Fruit fly (Drosophila melanogaster) whole organism, embryonic: ENCODE results near the gene CG4465.

ENCODE experiments used
- Abd-B ChIP-seq: fragments of 200-800 bp; sonication (Bioruptor generic); optimal IDR thresholded peaks from 2 replicates; lab custom pipeline; 2018; ENCODE audit warnings: missing biosample characterization, mild to moderate bottlenecking, missing genetic modification characterization, moderate library complexity
- BEAF-32 ChIP-seq: fragments of 200-800 bp; sonication (Bioruptor generic); optimal IDR thresholded peaks from 3 replicates; lab custom pipeline; 2017; ENCODE audit warnings: missing biosample characterization, missing genetic modification characterization, mild to moderate bottlenecking, moderate library complexity, missing genetic modification reagents
- C15 ChIP-seq: fragments of 200-800 bp; sonication (Bioruptor generic); IDR thresholded peaks from 3 replicates; pipeline ENCODE4 v1.3.6; 2022; ENCODE audit warnings: missing biosample characterization, missing genetic modification characterization
- CG10366 ChIP-seq: fragments of 200-800 bp; sonication (Bioruptor generic); IDR thresholded peaks from 2 replicates; pipeline ENCODE4 v1.3.6; 2022; ENCODE audit warnings: missing biosample characterization, missing genetic modification characterization
- CG12155 ChIP-seq: fragments of 200-800 bp; sonication (Bioruptor generic); optimal IDR thresholded peaks from 3 replicates; lab custom pipeline; 2016; ENCODE audit warnings: missing biosample characterization, missing genetic modification characterization
- CG12659 ChIP-seq: fragments of 200-800 bp; sonication (Bioruptor generic); optimal IDR thresholded peaks from 3 replicates; lab custom pipeline; 2017; ENCODE audit warnings: mild to moderate bottlenecking, missing biosample characterization, missing genetic modification reagents, missing genetic modification characterization
- CG14441 ChIP-seq: fragments of 200-800 bp; sonication (Bioruptor generic); IDR thresholded peaks from 2 replicates; pipeline ENCODE4 v1.3.6; 2022; ENCODE audit warnings: missing biosample characterization, missing genetic modification characterization
- CG15479 ChIP-seq: fragments of 200-800 bp; sonication (Bioruptor generic); optimal IDR thresholded peaks from 3 replicates; lab custom pipeline; 2019; ENCODE audit warnings: missing biosample characterization, mild to moderate bottlenecking, missing genetic modification characterization, moderate library complexity
- CG15601 ChIP-seq: fragments of 200-800 bp; sonication (Bioruptor generic); optimal IDR thresholded peaks from 3 replicates; lab custom pipeline; 2019; ENCODE audit warnings: missing biosample characterization, mild to moderate bottlenecking, missing genetic modification characterization, moderate library complexity
- CG1603 ChIP-seq: fragments of 200-800 bp; sonication (Bioruptor generic); optimal IDR thresholded peaks from 2 replicates; lab custom pipeline; 2019; ENCODE audit warnings: missing biosample characterization, mild to moderate bottlenecking, missing genetic modification characterization, moderate library complexity
- CG2116 ChIP-seq: fragments of 200-800 bp; sonication (Bioruptor generic); optimal IDR thresholded peaks from 3 replicates; lab custom pipeline; 2018; ENCODE audit warnings: missing biosample characterization, mild to moderate bottlenecking, missing genetic modification characterization
- CG6765 ChIP-seq: fragments of 200-800 bp; sonication (Bioruptor generic); optimal IDR thresholded peaks from 3 replicates; lab custom pipeline; 2017; ENCODE audit warnings: missing biosample characterization, mild to moderate bottlenecking, missing genetic modification characterization
- CG7786 ChIP-seq: fragments of 200-800 bp; sonication (Bioruptor generic); optimal IDR thresholded peaks from 2 replicates; lab custom pipeline; 2016; ENCODE audit warnings: missing biosample characterization, missing genetic modification characterization
- CG7963 ChIP-seq: fragments of 200-800 bp; sonication (Bioruptor generic); IDR thresholded peaks from 3 replicates; pipeline ENCODE4 v1.3.6; 2022; ENCODE audit warnings: missing biosample characterization, missing genetic modification characterization; ENCODE audit not compliant: partially characterized antibody
- CG8765 ChIP-seq: fragments of 200-800 bp; sonication (Bioruptor generic); IDR thresholded peaks from 2 replicates; pipeline ENCODE4 v1.3.6; 2022; ENCODE audit warnings: missing biosample characterization, missing genetic modification characterization
- CG8924 ChIP-seq: fragments of 200-800 bp; optimal IDR thresholded peaks from 3 replicates; lab custom pipeline; 2019; ENCODE audit warnings: missing biosample characterization, mild to moderate bottlenecking, missing genetic modification characterization, moderate library complexity
- CG9876 ChIP-seq: fragments of 200-800 bp; sonication (Bioruptor generic); optimal IDR thresholded peaks from 2 replicates; lab custom pipeline; 2016; ENCODE audit warnings: missing biosample characterization, missing genetic modification characterization
- CHES-1-like ChIP-seq: fragments of 200-800 bp; sonication (Bioruptor generic); optimal IDR thresholded peaks from 2 replicates; lab custom pipeline; 2016; ENCODE audit warnings: missing biosample characterization, missing genetic modification characterization
- CoRest ChIP-seq: fragments of 200-800 bp; sonication (Bioruptor generic); optimal IDR thresholded peaks from 3 replicates; lab custom pipeline; 2018; ENCODE audit warnings: missing biosample characterization, mild to moderate bottlenecking, missing genetic modification characterization, moderate library complexity
- Hr3 ChIP-seq: fragments of 200-800 bp; sonication (Bioruptor generic); optimal IDR thresholded peaks from 3 replicates; lab custom pipeline; 2016; ENCODE audit warnings: missing biosample characterization, missing genetic modification characterization
- Hr51 ChIP-seq, 2 experiments: fragments of 200-800 bp; sonication (Bioruptor generic); optimal IDR thresholded peaks; 2 replicates in 1 of 2; 3 replicates in 1 of 2; lab custom pipeline; 2016 to 2018; ENCODE audit warnings: missing biosample characterization in 2 of 2, missing genetic modification characterization in 2 of 2, mild to moderate bottlenecking in 1 of 2, moderate library complexity in 1 of 2
- MBD-R2 ChIP-seq: fragments of 200-800 bp; sonication (Bioruptor generic); IDR thresholded peaks from 2 replicates; pipeline ENCODE4 v1.3.6; 2022; ENCODE audit warnings: missing biosample characterization, missing genetic modification characterization
- Myb ChIP-seq: fragments of 200-800 bp; sonication (Bioruptor generic); optimal IDR thresholded peaks from 2 replicates; lab custom pipeline; 2016; ENCODE audit warnings: missing biosample characterization, missing genetic modification characterization
- Ptx1 ChIP-seq: fragments of 200-800 bp; sonication (Bioruptor generic); IDR thresholded peaks from 2 replicates; pipeline ENCODE4 v1.3.6; 2022; ENCODE audit warnings: missing biosample characterization, missing genetic modification characterization
- Ssrp ChIP-seq: fragments of 200-800 bp; sonication (Bioruptor generic); optimal IDR thresholded peaks from 2 replicates; lab custom pipeline; 2018; ENCODE audit warnings: missing biosample characterization, mild to moderate bottlenecking, missing genetic modification characterization, moderate library complexity
- Taf1 ChIP-seq: fragments of 200-800 bp; sonication (Bioruptor generic); IDR thresholded peaks from 2 replicates; pipeline ENCODE4 v1.3.6; 2022; ENCODE audit warnings: missing biosample characterization, missing genetic modification characterization
- ac ChIP-seq: fragments of 200-800 bp; sonication (Bioruptor generic); optimal IDR thresholded peaks from 3 replicates; lab custom pipeline; 2017; ENCODE audit warnings: missing biosample characterization, mild to moderate bottlenecking, missing genetic modification characterization
- ap ChIP-seq: fragments of 200-800 bp; sonication (Bioruptor generic); IDR thresholded peaks from 2 replicates; pipeline ENCODE4 v1.3.6; 2022; ENCODE audit warnings: missing biosample characterization, missing genetic modification characterization
- bsh ChIP-seq, 2 experiments: fragments of 200-800 bp; sonication (Bioruptor generic); optimal IDR thresholded peaks; 2 replicates each; lab custom pipeline; 2017 to 2018; ENCODE audit warnings: mild to moderate bottlenecking in 2 of 2, missing biosample characterization in 2 of 2, missing genetic modification characterization in 2 of 2, moderate library complexity in 1 of 2
- btn ChIP-seq: fragments of 200-800 bp; sonication (Bioruptor generic); optimal IDR thresholded peaks from 2 replicates; lab custom pipeline; 2016; ENCODE audit warnings: missing biosample characterization, missing genetic modification characterization
- dan ChIP-seq: fragments of 200-800 bp; sonication (Bioruptor generic); IDR thresholded peaks from 2 replicates; pipeline ENCODE4 v1.3.6; 2022; ENCODE audit warnings: missing biosample characterization, missing genetic modification characterization
- ems ChIP-seq: fragments of 200-800 bp; sonication (Bioruptor generic); optimal IDR thresholded peaks from 3 replicates; lab custom pipeline; 2016; ENCODE audit warnings: missing biosample characterization, missing genetic modification characterization
- en ChIP-seq: fragments of 200-800 bp; sonication (Bioruptor generic); optimal IDR thresholded peaks from 2 replicates; lab custom pipeline; 2016; ENCODE audit warnings: missing biosample characterization, missing genetic modification characterization
- fd102C ChIP-seq: fragments of 200-800 bp; sonication (Bioruptor generic); optimal IDR thresholded peaks from 2 replicates; lab custom pipeline; 2018; ENCODE audit warnings: missing biosample characterization, mild to moderate bottlenecking, missing genetic modification characterization, moderate library complexity
- gcm2 ChIP-seq: fragments of 200-800 bp; sonication (Bioruptor generic); optimal IDR thresholded peaks from 2 replicates; lab custom pipeline; 2016; ENCODE audit warnings: missing biosample characterization, missing genetic modification characterization
- grau ChIP-seq: fragments of 200-800 bp; optimal IDR thresholded peaks from 3 replicates; lab custom pipeline; 2019; ENCODE audit warnings: missing biosample characterization, mild to moderate bottlenecking, missing genetic modification characterization, moderate library complexity
- inv ChIP-seq: fragments of 200-800 bp; sonication (Bioruptor generic); IDR thresholded peaks from 2 replicates; pipeline ENCODE4 v1.3.6; 2022; ENCODE audit warnings: missing biosample characterization, missing genetic modification characterization; ENCODE audit not compliant: partially characterized antibody
- lilli ChIP-seq: fragments of 200-800 bp; sonication (Bioruptor generic); optimal IDR thresholded peaks from 3 replicates; lab custom pipeline; 2016; ENCODE audit warnings: missing biosample characterization, missing genetic modification characterization
- nmo ChIP-seq: fragments of 200-800 bp; sonication (Bioruptor generic); optimal IDR thresholded peaks from 2 replicates; lab custom pipeline; 2018; ENCODE audit warnings: missing biosample characterization, mild to moderate bottlenecking, missing genetic modification characterization, moderate library complexity
- pros ChIP-seq: fragments of 200-800 bp; sonication (Bioruptor generic); optimal IDR thresholded peaks from 3 replicates; lab custom pipeline; 2019; ENCODE audit warnings: missing biosample characterization, mild to moderate bottlenecking, missing genetic modification characterization, moderate library complexity
- row ChIP-seq: fragments of 200-800 bp; sonication (Bioruptor generic); IDR thresholded peaks from 3 replicates; pipeline ENCODE4 v1.3.6; 2022; ENCODE audit warnings: missing biosample characterization, missing genetic modification characterization
- salm ChIP-seq: fragments of 200-800 bp; sonication (Bioruptor generic); optimal IDR thresholded peaks from 2 replicates; lab custom pipeline; 2018; ENCODE audit warnings: missing biosample characterization, mild to moderate bottlenecking, missing genetic modification characterization
- sd ChIP-seq: fragments of 200-800 bp; sonication (Bioruptor generic); optimal IDR thresholded peaks from 3 replicates; lab custom pipeline; 2018; ENCODE audit warnings: missing biosample characterization, mild to moderate bottlenecking, missing genetic modification characterization, moderate library complexity
- sima ChIP-seq: fragments of 200-800 bp; sonication (Bioruptor generic); optimal IDR thresholded peaks from 2 replicates; lab custom pipeline; 2016; ENCODE audit warnings: missing biosample characterization, missing genetic modification characterization
- so ChIP-seq: fragments of 200-800 bp; sonication (Bioruptor generic); IDR thresholded peaks from 3 replicates; pipeline ENCODE4 v1.3.6; 2022; ENCODE audit warnings: missing biosample characterization, missing genetic modification characterization
- sug ChIP-seq: fragments of 200-800 bp; optimal IDR thresholded peaks from 2 replicates; lab custom pipeline; 2019; ENCODE audit warnings: missing biosample characterization, mild to moderate bottlenecking, missing genetic modification characterization, moderate library complexity
- tap ChIP-seq: fragments of 200-800 bp; optimal IDR thresholded peaks from 3 replicates; lab custom pipeline; 2019; ENCODE audit warnings: missing biosample characterization, mild to moderate bottlenecking, missing genetic modification characterization, moderate library complexity
- usp ChIP-seq: fragments of >200 bp; optimal IDR thresholded peaks from 2 replicates; lab custom pipeline; 2017; ENCODE audit warnings: missing biosample characterization, missing genetic modification characterization
- wek ChIP-seq: fragments of 200-800 bp; sonication (Bioruptor generic); optimal IDR thresholded peaks from 3 replicates; lab custom pipeline; 2018; ENCODE audit warnings: missing biosample characterization, mild to moderate bottlenecking, missing genetic modification characterization, moderate library complexity

The CG4465 gene

DNA sequence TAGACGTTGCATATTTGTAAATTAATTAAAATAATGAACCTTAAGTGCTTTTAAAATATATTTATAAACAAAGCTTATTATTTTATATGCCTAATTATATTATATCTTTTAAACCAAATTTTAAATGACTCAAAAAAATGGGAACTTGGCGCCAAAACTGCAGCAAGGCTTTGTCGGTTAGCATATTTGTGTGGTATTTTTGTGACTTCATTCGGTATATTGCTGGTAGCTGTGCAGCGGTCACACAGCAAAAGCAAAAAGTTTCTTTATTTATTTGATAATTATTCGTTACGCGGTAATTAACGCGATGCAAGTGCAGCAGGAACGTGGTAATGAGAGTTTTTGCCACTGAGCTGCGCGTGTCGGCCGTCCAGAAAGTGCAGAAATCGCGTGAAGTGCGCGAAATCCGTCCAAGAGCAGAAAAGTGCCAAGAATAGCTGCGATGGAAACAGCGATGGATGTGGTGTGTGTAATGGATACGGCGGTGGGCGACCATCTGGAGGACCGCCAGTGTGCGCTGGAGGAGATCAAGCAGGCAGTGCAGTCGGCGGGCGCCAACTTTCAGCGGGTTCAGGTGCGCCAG lies 38.1 kb downstream of the CG4465 start, which contains the start of gene Ask1 (continued):
- TF ChIP-seq lilli (GFP tag; lab: Kevin White, UChicago): no peak
- no peak for TF ChIP-seq Ptx1 (GFP tag; lab: Robert Waterston, UW)
- TF ChIP-seq gcm2: no peak
- TF ChIP-seq CG7963 (GFP tag; lab: Robert Waterston, UW): no peak
- no peak for TF ChIP-seq tap
- TF ChIP-seq ac (GFP tag; lab: Kevin White, UChicago): no peak
- no peak for TF ChIP-seq Abd-B (GFP tag; lab: Kevin White, UChicago)
- TF ChIP-seq wek (GFP tag; lab: Kevin White, UChicago): no peak
- TF ChIP-seq CG2116 (GFP tag; lab: Kevin White, UChicago): no peak
- TF ChIP-seq Myb: no peak
- peak; percentile 18 for TF ChIP-seq CG12659 (GFP tag; lab: Kevin White, UChicago)
- no peak for TF ChIP-seq CG10366 (GFP tag; lab: Robert Waterston, UW)
- TF ChIP-seq sima (GFP tag; lab: Kevin White, UChicago): no peak
- no peak for TF ChIP-seq Hr3 (GFP tag; lab: Kevin White, UChicago)
- no peak for TF ChIP-seq CG9876
- TF ChIP-seq usp (GFP tag; lab: Kevin White, UChicago): no peak
- TF ChIP-seq dan (GFP tag; lab: Robert Waterston, UW): no peak
- no peak for TF ChIP-seq ap (GFP tag; lab: Robert Waterston, UW)
- no peak for TF ChIP-seq inv (GFP tag; lab: Robert Waterston, UW)
- no peak for TF ChIP-seq en (GFP tag; lab: Kevin White, UChicago)
- no peak for TF ChIP-seq pros (GFP tag; lab: Kevin White, UChicago)
- no peak for TF ChIP-seq CG15479 (GFP tag; lab: Kevin White, UChicago)
- no peak for TF ChIP-seq so (GFP tag; lab: Robert Waterston, UW)
- TF ChIP-seq, all 482 proteins: peak for 35

DNA sequence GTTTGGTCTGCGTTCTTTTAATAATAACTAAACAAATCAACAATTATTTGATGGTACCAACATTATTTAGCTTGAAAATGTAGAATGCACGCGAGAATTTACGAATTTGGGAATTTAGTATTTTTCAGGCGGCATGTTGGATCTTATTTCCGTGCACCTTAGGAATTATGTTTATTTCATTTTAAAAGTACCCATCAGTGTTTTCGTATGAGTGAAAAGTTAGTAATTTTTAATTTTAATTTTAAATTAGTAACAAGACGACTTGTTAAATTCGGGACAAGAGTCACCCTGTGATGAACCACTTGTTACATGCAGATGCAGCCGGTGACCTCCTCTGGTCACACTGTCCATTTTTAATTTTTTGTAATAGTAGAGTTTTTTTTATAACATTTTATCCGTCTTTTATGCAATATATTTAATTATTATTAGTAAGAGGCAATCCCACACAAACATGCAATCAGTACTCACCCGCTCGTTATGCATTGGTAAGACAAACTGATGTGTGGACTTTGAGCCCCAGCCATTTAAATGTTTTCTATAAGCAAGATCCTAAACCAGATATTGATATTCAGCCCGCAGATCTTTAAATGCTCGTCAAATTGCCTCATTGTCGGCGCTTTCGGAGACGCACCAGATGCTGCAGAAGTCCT lies 40.1 kb downstream of the CG4465 start, which contains the start of the genes CG17186 and Arc42:
Gene CG17186 (minus strand): TSS at position 88 of the 650 bp plus-strand sequence.
Gene Arc42 (plus strand): TSS at position 311 of the 650 bp plus-strand sequence.
- TF ChIP-seq CG15601 (tag; lab: Kevin White, UChicago): peak; percentile 44
- TF ChIP-seq CG8924 (tag; lab: Kevin White, UChicago): peak; percentile 55
- no peak for TF ChIP-seq CG7786
- TF ChIP-seq CG6765: no peak
- TF ChIP-seq Ptx1 (GFP tag; lab: Robert Waterston, UW): peak; percentile 21; the same call in 1 of the 2 replicates
- peak; percentile 19 for TF ChIP-seq grau (tag; lab: Kevin White, UChicago)
- peak; percentile 68 for TF ChIP-seq nmo (GFP tag; lab: Kevin White, UChicago)
- peak; percentile 17 for TF ChIP-seq CHES-1-like
- TF ChIP-seq btn (GFP tag; lab: Kevin White, UChicago): no peak
- TF ChIP-seq BEAF-32 (GFP tag; lab: Kevin White, UChicago): peak; percentile 44
- no peak for TF ChIP-seq C15 (GFP tag; lab: Robert Waterston, UW)
- TF ChIP-seq Ssrp (tag; lab: Kevin White, UChicago): no peak
- peak; percentile 3 to 67 for TF ChIP-seq bsh (GFP tag; optimal IDR thresholded peaks at IDR 0.05; lab: Kevin White, UChicago)
- peak; percentile 12 for TF ChIP-seq CG1603
- TF ChIP-seq CG12155 (GFP tag; lab: Kevin White, UChicago): peak; percentile 6
- TF ChIP-seq Hr51 (GFP tag; optimal IDR thresholded peaks at IDR 0.05; lab: Kevin White, UChicago): peak in 1 of 2 experiments; percentile 1
- peak; percentile 72 for TF ChIP-seq MBD-R2 (GFP tag; lab: Robert Waterston, UW)
- no peak for TF ChIP-seq CG8765 (GFP tag; lab: Robert Waterston, UW)
- no peak for TF ChIP-seq ems (GFP tag; lab: Kevin White, UChicago)
- TF ChIP-seq sd (tag; lab: Kevin White, UChicago): peak; percentile 69
- no peak for TF ChIP-seq salm (tag; lab: Kevin White, UChicago)
- no peak for TF ChIP-seq CG14441 (GFP tag; lab: Robert Waterston, UW)
- no peak for TF ChIP-seq fd102C (GFP tag; lab: Kevin White, UChicago)
- TF ChIP-seq Taf1 (GFP tag; lab: Robert Waterston, UW): no peak
- TF ChIP-seq CoRest: peak; percentile 45
- peak; percentile 38 for TF ChIP-seq row (GFP tag; lab: Robert Waterston, UW)
- TF ChIP-seq sug (tag; lab: Kevin White, UChicago): peak; percentile 23
